Worm (Caenorhabditis elegans): ENCODE data around the gene T26A5.6.
A peak's percentile ranks its signal among the peaks of the same experiment; 100 is the strongest.

The T26A5.6 gene

DNA sequence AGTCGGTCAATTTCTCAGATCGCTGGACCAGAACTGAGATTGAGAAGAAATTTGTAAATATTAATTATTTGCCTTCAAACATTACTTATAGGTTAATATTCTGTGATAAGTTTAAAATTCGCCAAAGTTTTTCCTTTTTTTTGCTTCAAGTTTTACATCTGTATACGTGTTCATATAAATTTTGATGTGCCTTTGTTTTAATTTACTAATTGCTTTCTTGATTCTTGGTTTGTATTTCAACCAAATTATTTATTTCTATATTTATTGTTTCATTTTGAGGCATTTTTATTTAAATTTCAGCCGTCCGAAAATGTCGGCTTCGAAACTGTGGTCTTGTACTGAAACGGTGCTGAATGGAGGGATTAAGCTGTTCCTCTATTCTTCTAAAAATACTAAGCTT, 14.2 kb downstream of the T26A5.6 start, which contains the start of gene C05D11.1:
C05D11.1 (plus strand) TSS at position 301 of the 400 bp plus-strand sequence.
- TF ChIP-seq gmeb-2 (tag; optimal IDR thresholded peaks at IDR 0.05) (no peak), unc-42 (tag; optimal IDR thresholded peaks at IDR 0.05) (no peak), ceh-18 (tag; optimal IDR thresholded peaks at IDR 0.05) (no peak), sox-2 (GFP tag; IDR thresholded peaks at IDR 0.05) (no peak), ref-2 (tag; optimal IDR thresholded peaks at IDR 0.05) (no peak), ceh-48 (tag; optimal IDR thresholded peaks at IDR 0.05) (no peak), hlh-8 (tag; optimal IDR thresholded peaks at IDR 0.05) (no peak), ahr-1 (tag; optimal IDR thresholded peaks at IDR 0.05) (no peak), ceh-45 (GFP tag; IDR thresholded peaks at IDR 0.05) (no peak), nhr-232 (tag; optimal IDR thresholded peaks at IDR 0.05) (no peak), pha-4 (tag; optimal IDR thresholded peaks at IDR 0.05) (no peak), madf-2 (tag; optimal IDR thresholded peaks at IDR 0.05) (no peak), ama-1 (optimal IDR thresholded peaks at IDR 0.05) (no peak), tbx-7 (tag; optimal IDR thresholded peaks at IDR 0.05) (no peak), ttx-3 (tag; optimal IDR thresholded peaks at IDR 0.05) (no peak), npax-4 (tag; optimal IDR thresholded peaks at IDR 0.05) (no peak)

- TF ChIP-seq nfya-1 (tag; optimal IDR thresholded peaks at IDR 0.05) = no peak
- TF ChIP-seq ceh-6 (GFP tag; optimal IDR thresholded peaks at IDR 0.05) = no peak
- no peak for TF ChIP-seq sdc-2 (tag; optimal IDR thresholded peaks at IDR 0.05)
These were observed 17.6 kb downstream of the T26A5.6 start, which contains the start of gene vps-16 for ce11 chrIII:6432939-6433338. vps-16 (plus strand) TSS chrIII:6433239.

DNA sequence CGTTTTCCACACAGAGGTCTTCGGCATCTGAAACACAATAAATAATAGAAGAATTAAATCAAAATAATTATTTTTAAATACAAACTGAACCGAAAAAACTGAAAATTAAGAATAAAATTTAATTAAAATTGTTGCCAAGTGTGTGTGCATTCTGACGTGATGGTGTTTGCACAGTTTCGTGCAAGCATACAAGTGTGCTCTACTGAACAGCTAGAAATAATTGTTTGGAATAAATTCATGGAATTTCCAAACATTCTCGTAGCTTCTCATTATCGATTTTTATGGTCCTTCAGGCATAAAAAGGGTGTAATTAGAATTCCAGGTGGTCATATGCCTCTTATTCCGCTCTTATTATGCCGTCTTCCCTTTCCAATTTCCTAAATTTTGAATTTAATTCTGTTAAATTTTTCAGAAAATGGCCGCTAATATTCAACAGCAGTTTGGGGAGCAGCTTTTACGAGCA, 18.7 kb downstream of the T26A5.6 start, which contains the start of the genes mrps-17 and txdc-9:
mrps-17 (minus strand) TSS at position 33 of the 463 bp plus-strand sequence.
txdc-9 (plus strand) TSS at position 413 of the 463 bp plus-strand sequence.
- TF ChIP-seq hlh-30 (tag; optimal IDR thresholded peaks at IDR 0.05; ENCODE audit: insufficient read depth) (no peak), ceh-31 (tag; optimal IDR thresholded peaks at IDR 0.05) (peak; percentile 66), ceh-48 (tag; optimal IDR thresholded peaks at IDR 0.05) (peak; percentile 47), sdc-2 (tag; optimal IDR thresholded peaks at IDR 0.05) (no peak), dve-1 (tag; optimal IDR thresholded peaks at IDR 0.05) (no peak), lim-6 (tag; optimal IDR thresholded peaks at IDR 0.05) (no peak), pha-4 (tag; optimal IDR thresholded peaks at IDR 0.05) (no peak), pag-3 (tag; optimal IDR thresholded peaks at IDR 0.05; ENCODE audit: borderline replicate concordance) (no peak), ceh-24 (tag; optimal IDR thresholded peaks at IDR 0.05) (no peak), ceh-18 (tag; optimal IDR thresholded peaks at IDR 0.05) (no peak), nhr-11 (tag; optimal IDR thresholded peaks at IDR 0.05) (no peak), tbx-2 (tag; optimal IDR thresholded peaks at IDR 0.05) (peak; percentile 36), pat-9 (tag; optimal IDR thresholded peaks at IDR 0.05) (no peak), T23F11.4 (GFP tag; optimal IDR thresholded peaks at IDR 0.05) (no peak), hlh-13 (GFP tag; optimal IDR thresholded peaks at IDR 0.05) (no peak), pax-1 (tag; optimal IDR thresholded peaks at IDR 0.05) (no peak), elt-4 (tag; optimal IDR thresholded peaks at IDR 0.05) (no peak), ceh-30 (tag; optimal IDR thresholded peaks at IDR 0.05) (no peak), sox-4 (tag; optimal IDR thresholded peaks at IDR 0.05) (no peak), ttx-3 (tag; optimal IDR thresholded peaks at IDR 0.05) (no peak), dmd-4 (tag; optimal IDR thresholded peaks at IDR 0.05; ENCODE audit: borderline replicate concordance) (no peak), pha-2 (tag; optimal IDR thresholded peaks at IDR 0.05) (no peak), K02D7.2 (tag; optimal IDR thresholded peaks at IDR 0.05) (no peak), unc-3 (GFP tag; conservative IDR thresholded peaks at IDR 0.05) (no peak), unc-3 (tag; optimal IDR thresholded peaks at IDR 0.05) (no peak), madf-2 (tag; optimal IDR thresholded peaks at IDR 0.05) (no peak), npax-4 (tag; optimal IDR thresholded peaks at IDR 0.05) (no peak), ceh-9 (tag; optimal IDR thresholded peaks at IDR 0.05) (no peak), ceh-19 (GFP tag; optimal IDR thresholded peaks at IDR 0.05) (no peak), ceh-2 (tag; optimal IDR thresholded peaks at IDR 0.05) (peak; percentile 21), nhr-232 (tag; optimal IDR thresholded peaks at IDR 0.05) (no peak), rnt-1 (tag; optimal IDR thresholded peaks at IDR 0.05) (no peak), ceh-22 (tag; optimal IDR thresholded peaks at IDR 0.05) (no peak), ref-2 (tag; optimal IDR thresholded peaks at IDR 0.05) (no peak), zip-5 (tag; optimal IDR thresholded peaks at IDR 0.05) (no peak), fkh-10 (GFP tag; optimal IDR thresholded peaks at IDR 0.05) (no peak), mec-3 (tag; optimal IDR thresholded peaks at IDR 0.05; ENCODE audit: borderline replicate concordance) (no peak), ceh-45 (GFP tag; IDR thresholded peaks at IDR 0.05) (no peak), pqm-1 (tag; optimal IDR thresholded peaks at IDR 0.05) (no peak), che-1 (tag; optimal IDR thresholded peaks at IDR 0.05) (no peak), tbx-7 (tag; optimal IDR thresholded peaks at IDR 0.05) (no peak)

Data from whole organism, late embryonic.